In genomic region chrX:2588415-2589411, dm6 we compare ENCODE assay signal across 5 fruit fly cellular contexts.
TF ChIP-seq lines count a peak whose summit lies in the region.

Gene egh, plus strand, starts transcription at chrX:2588503.

TF ChIP-seq in whole organism, adult, 20 proteins besides CTCF, POLR2A, EP300 and RAD21 (continued from another document):
- TF ChIP-seq ovo (GFP tag; optimal IDR thresholded peaks at IDR 0.05; lab: Kevin White, UChicago) (peak; percentile 10), cnc (optimal IDR thresholded peaks at IDR 0.05; lab: Kevin White, UChicago) (no peak)

TF ChIP-seq in whole organism, embryonic, 481 proteins besides CTCF, POLR2A, EP300 and RAD21 (continued from another document and continues in another):
- peak; percentile 14 for TF ChIP-seq CHES-1-like (GFP tag; optimal IDR thresholded peaks at IDR 0.05; lab: Kevin White, UChicago)
- peak; percentile 69 for TF ChIP-seq CG32772 (GFP tag; IDR thresholded peaks at IDR 0.05; lab: Robert Waterston, UW)
- peak; percentile 0 to 37 for TF ChIP-seq chif (GFP tag; optimal IDR thresholded peaks at IDR 0.05; lab: Kevin White, UChicago)
- TF ChIP-seq zfh2 (GFP tag; optimal IDR thresholded peaks at IDR 0.05; lab: Kevin White, UChicago) = peak; percentile 34
- no peak for TF ChIP-seq CG8290 (GFP tag; optimal IDR thresholded peaks at IDR 0.05; lab: Kevin White, UChicago)
- TF ChIP-seq CG8290 (tag; optimal IDR thresholded peaks at IDR 0.05; lab: Kevin White, UChicago) = peak in 1 of 2 experiments; percentile 24
- TF ChIP-seq al (GFP tag; IDR thresholded peaks at IDR 0.05; lab: Robert Waterston, UW) = peak; percentile 28; the same call in 1 of the 2 replicates
- TF ChIP-seq H2.0 (GFP tag; IDR thresholded peaks at IDR 0.05; lab: Robert Waterston, UW) = 0 out of 2 replicates have a peak, but pooled peaks have one; percentile 12
- TF ChIP-seq CG6689 (GFP tag; IDR thresholded peaks at IDR 0.05; lab: Robert Waterston, UW) = peak; percentile 39; the same call in 1 of the 2 replicates
- peak; percentile 34 for TF ChIP-seq jumu (GFP tag; optimal IDR thresholded peaks at IDR 0.05; lab: Kevin White, UChicago)
- TF ChIP-seq H15 (GFP tag; IDR thresholded peaks at IDR 0.05; lab: Robert Waterston, UW) = 0 out of 3 replicates have a peak, but pooled peaks have one; percentile 31
- TF ChIP-seq unc-4 (GFP tag; IDR thresholded peaks at IDR 0.05; lab: Robert Waterston, UW; ENCODE audit: partially characterized antibody) = peak; percentile 20; the same call in 1 of the 2 replicates
- TF ChIP-seq vvl (GFP tag; IDR thresholded peaks at IDR 0.05; lab: Robert Waterston, UW) = peak; percentile 21; the same call in 1 of the 2 replicates
- TF ChIP-seq pan (optimal IDR thresholded peaks at IDR 0.05; lab: Kevin White, UChicago) = no peak
- peak in 1 of 2 experiments; percentile 56 for TF ChIP-seq pan (GFP tag; optimal IDR thresholded peaks at IDR 0.05 in 1 of 2, IDR thresholded peaks at IDR 0.05 in 1 of 2)
- TF ChIP-seq esg (GFP tag; conservative IDR thresholded peaks at IDR 0.05; lab: Robert Waterston, UW) = peak; percentile 35; the same call in 1 of the 2 replicates
- peak; percentile 34 for TF ChIP-seq Elba2 (GFP tag; optimal IDR thresholded peaks at IDR 0.05; lab: Kevin White, UChicago)
- peak; percentile 58 for TF ChIP-seq slbo (GFP tag; IDR thresholded peaks at IDR 0.05; lab: Robert Waterston, UW)
- peak; percentile 22 for TF ChIP-seq Lhr (GFP tag; optimal IDR thresholded peaks at IDR 0.05; lab: Kevin White, UChicago)
- 0 out of 2 replicates have a peak, but pooled peaks have one; percentile 28 for TF ChIP-seq CG14014 (GFP tag; IDR thresholded peaks at IDR 0.05; lab: Robert Waterston, UW)
- peak; percentile 36 for TF ChIP-seq CG2120 (GFP tag; optimal IDR thresholded peaks at IDR 0.05; lab: Kevin White, UChicago)
- peak; percentile 44; the same call in 1 of the 4 replicates for TF ChIP-seq Gug (GFP tag; IDR thresholded peaks at IDR 0.05; lab: Robert Waterston, UW)
- peak; percentile 90 for TF ChIP-seq pzg (GFP tag; optimal IDR thresholded peaks at IDR 0.05; lab: Kevin White, UChicago)
- TF ChIP-seq zfh1 (GFP tag; IDR thresholded peaks at IDR 0.05; lab: Robert Waterston, UW) = peak; percentile 27; the same call in 1 of the 3 replicates
- peak; percentile 41; the same call in 1 of the 2 replicates for TF ChIP-seq stc (GFP tag; IDR thresholded peaks at IDR 0.05; lab: Robert Waterston, UW)
- TF ChIP-seq HLH54F (GFP tag; optimal IDR thresholded peaks at IDR 0.05; lab: Kevin White, UChicago) = peak; percentile 24
- no peak for TF ChIP-seq CG6654 (GFP tag; optimal IDR thresholded peaks at IDR 0.05; lab: Kevin White, UChicago)
- 0 out of 2 replicates have a peak, but pooled peaks have one; percentile 31 for TF ChIP-seq CG14667 (GFP tag; IDR thresholded peaks at IDR 0.05; lab: Robert Waterston, UW)

TF ChIP-seq in whole organism, prepupa, 60 proteins besides CTCF, POLR2A, EP300 and RAD21 (continued from another document and continues in another):
- peak; percentile 76 for TF ChIP-seq Sox102F (GFP tag; optimal IDR thresholded peaks at IDR 0.05; lab: Kevin White, UChicago)
- peak; percentile 60 for TF ChIP-seq CG6808 (GFP tag; optimal IDR thresholded peaks at IDR 0.05; lab: Kevin White, UChicago)
- TF ChIP-seq CG6792 (GFP tag; optimal IDR thresholded peaks at IDR 0.05; lab: Kevin White, UChicago) = peak; percentile 76
- TF ChIP-seq esn (GFP tag; optimal IDR thresholded peaks at IDR 0.05; lab: Kevin White, UChicago) = peak; percentile 71
- TF ChIP-seq CG34406 (GFP tag; optimal IDR thresholded peaks at IDR 0.05; lab: Kevin White, UChicago) = peak; percentile 65
- peak; percentile 85 for TF ChIP-seq pdm3 (GFP tag; optimal IDR thresholded peaks at IDR 0.05; lab: Kevin White, UChicago)
- peak; percentile 55 for TF ChIP-seq CG9139 (GFP tag; optimal IDR thresholded peaks at IDR 0.05; lab: Kevin White, UChicago)
- peak; percentile 70 for TF ChIP-seq achi (GFP tag; optimal IDR thresholded peaks at IDR 0.05; lab: Kevin White, UChicago)
- peak; percentile 66 for TF ChIP-seq Smox (GFP tag; optimal IDR thresholded peaks at IDR 0.05; lab: Kevin White, UChicago)
- TF ChIP-seq svp (GFP tag; lab: Kevin White, UChicago) = peak; percentile 90
- peak; percentile 75 for TF ChIP-seq Sox14 (GFP tag; optimal IDR thresholded peaks at IDR 0.05; lab: Kevin White, UChicago)
- TF ChIP-seq CG6276 (GFP tag; optimal IDR thresholded peaks at IDR 0.05; lab: Kevin White, UChicago) = peak; percentile 82
- peak; percentile 23 for TF ChIP-seq Sox15 (GFP tag; optimal IDR thresholded peaks at IDR 0.05; lab: Kevin White, UChicago)
- TF ChIP-seq Gug (GFP tag; IDR thresholded peaks at IDR 0.05; lab: Robert Waterston, UW) = peak; percentile 82
- peak; percentile 83 for TF ChIP-seq CG3919 (GFP tag; optimal IDR thresholded peaks at IDR 0.05; lab: Kevin White, UChicago)
- peak; percentile 50 for TF ChIP-seq CG4318 (GFP tag; optimal IDR thresholded peaks at IDR 0.05; lab: Kevin White, UChicago)
- no peak for TF ChIP-seq fkh (GFP tag; optimal IDR thresholded peaks at IDR 0.05; lab: Kevin White, UChicago)
- peak; percentile 91 for TF ChIP-seq Eip78C (GFP tag; lab: Kevin White, UChicago)
- peak; percentile 58 for TF ChIP-seq lz (GFP tag; optimal IDR thresholded peaks at IDR 0.05; lab: Kevin White, UChicago)
- TF ChIP-seq Blimp-1 (GFP tag; optimal IDR thresholded peaks at IDR 0.05; lab: Kevin White, UChicago) = no peak
- TF ChIP-seq CG31627 (GFP tag; optimal IDR thresholded peaks at IDR 0.05; lab: Kevin White, UChicago) = peak; percentile 69
- peak; percentile 56 for TF ChIP-seq CG11762 (GFP tag; optimal IDR thresholded peaks at IDR 0.05; lab: Kevin White, UChicago; ENCODE audit: insufficient read depth)
- peak; percentile 70 for TF ChIP-seq CG10669 (GFP tag; optimal IDR thresholded peaks at IDR 0.05; lab: Kevin White, UChicago)
- TF ChIP-seq Eip75B (GFP tag; optimal IDR thresholded peaks at IDR 0.05; lab: Kevin White, UChicago) = peak; percentile 74
- TF ChIP-seq Hr4 (GFP tag; optimal IDR thresholded peaks at IDR 0.05; lab: Kevin White, UChicago) = peak; percentile 73
- peak; percentile 70 for TF ChIP-seq OdsH (GFP tag; optimal IDR thresholded peaks at IDR 0.05; lab: Kevin White, UChicago)
- TF ChIP-seq cyc (GFP tag; optimal IDR thresholded peaks at IDR 0.05; lab: Kevin White, UChicago) = peak; percentile 78
- TF ChIP-seq Met (GFP tag; optimal IDR thresholded peaks at IDR 0.05; lab: Kevin White, UChicago) = peak; percentile 82
- peak; percentile 67 to 74 for TF ChIP-seq ss (GFP tag; optimal IDR thresholded peaks at IDR 0.05; lab: Kevin White, UChicago)
- peak; percentile 72 for TF ChIP-seq vri (GFP tag; optimal IDR thresholded peaks at IDR 0.05; lab: Kevin White, UChicago)
- TF ChIP-seq Hr39 (GFP tag; optimal IDR thresholded peaks at IDR 0.05; lab: Kevin White, UChicago) = peak; percentile 74
- TF ChIP-seq fd59A (GFP tag; optimal IDR thresholded peaks at IDR 0.05; lab: Kevin White, UChicago) = no peak
- TF ChIP-seq CG32006 (GFP tag; optimal IDR thresholded peaks at IDR 0.05; lab: Kevin White, UChicago) = peak; percentile 81
- TF ChIP-seq CG3032 (tag; optimal IDR thresholded peaks at IDR 0.05; lab: Kevin White, UChicago) = no peak

TF ChIP-seq in whole organism, pupa, 21 proteins besides CTCF, POLR2A, EP300 and RAD21 (continued from another document):
- peak; percentile 46 for TF ChIP-seq CG9948 (tag; optimal IDR thresholded peaks at IDR 0.05; lab: Kevin White, UChicago)

TF ChIP-seq in whole organism, wandering third instar larva, 38 proteins besides CTCF, POLR2A, EP300 and RAD21 (continued from another document):
- no peak for TF ChIP-seq HLH106 (tag; optimal IDR thresholded peaks at IDR 0.05; lab: Kevin White, UChicago)
- peak; percentile 31 to 75 for TF ChIP-seq foxo (GFP tag; optimal IDR thresholded peaks at IDR 0.05; lab: Kevin White, UChicago)
- no peak for TF ChIP-seq Vsx2 (GFP tag; optimal IDR thresholded peaks at IDR 0.05; lab: Kevin White, UChicago; ENCODE audit: partially characterized antibody)
- TF ChIP-seq Mio (GFP tag; optimal IDR thresholded peaks at IDR 0.05; lab: Kevin White, UChicago) = no peak
- no peak for TF ChIP-seq CG9705 (GFP tag; optimal IDR thresholded peaks at IDR 0.05; lab: Kevin White, UChicago)
- peak; percentile 58 for TF ChIP-seq psq (GFP tag; optimal IDR thresholded peaks at IDR 0.05; lab: Kevin White, UChicago)
- TF ChIP-seq Abd-B (GFP tag; optimal IDR thresholded peaks at IDR 0.05; lab: Kevin White, UChicago) = no peak
- TF ChIP-seq pan (optimal IDR thresholded peaks at IDR 0.05; lab: Kevin White, UChicago) = no peak
- TF ChIP-seq OdsH (GFP tag; optimal IDR thresholded peaks at IDR 0.05; lab: Kevin White, UChicago) = peak; percentile 46
- TF ChIP-seq usp (GFP tag; optimal IDR thresholded peaks at IDR 0.05; lab: Kevin White, UChicago) = no peak
- peak in 1 of 2 experiments; percentile 3 for TF ChIP-seq dl (GFP tag; optimal IDR thresholded peaks at IDR 0.05; lab: Kevin White, UChicago; ENCODE audit: insufficient read depth in 1 of 2, partially characterized antibody in 2 of 2)
- TF ChIP-seq tai (GFP tag; optimal IDR thresholded peaks at IDR 0.05; lab: Kevin White, UChicago) = no peak
- peak; percentile 74 for TF ChIP-seq rgr (GFP tag; optimal IDR thresholded peaks at IDR 0.05; lab: Kevin White, UChicago)
- TF ChIP-seq Dfd (GFP tag; optimal IDR thresholded peaks at IDR 0.05; lab: Kevin White, UChicago) = peak; percentile 95
- TF ChIP-seq brk (GFP tag; optimal IDR thresholded peaks at IDR 0.05; lab: Kevin White, UChicago) = no peak
- TF ChIP-seq CrebA (GFP tag; optimal IDR thresholded peaks at IDR 0.05; lab: Kevin White, UChicago; ENCODE audit: borderline replicate concordance) = no peak
